Worm (Caenorhabditis elegans) whole organism, midembryonic: ENCODE measurements around the gene T05H4.11.

Source experiments
- T22C8.4 ChIP-seq: fragments of 200-800 bp; sonication (Bioruptor generic); IDR thresholded peaks from 2 replicates; pipeline ENCODE4 v1.3.6; 2022; ENCODE audit warnings: missing genetic modification characterization, missing compliant biosample characterization
- cog-1 ChIP-seq: sonication (generic microtip); optimal IDR thresholded peaks from 2 replicates; lab custom pipeline; 2016; ENCODE audit warnings: missing genetic modification characterization, missing compliant biosample characterization
- flt-1 ChIP-seq: fragments of 200-800 bp; sonication (Bioruptor generic); IDR thresholded peaks from 2 replicates; pipeline ENCODE4 v1.3.6; 2022; ENCODE audit warnings: missing genetic modification characterization, missing compliant biosample characterization
- klf-2 ChIP-seq: fragments of 200-800 bp; sonication (Bioruptor generic); conservative IDR thresholded peaks from 2 replicates; pipeline ENCODE4 v1.3.6; 2022; ENCODE audit warnings: missing genetic modification reagents, missing genetic modification characterization, missing compliant biosample characterization
- med-1 ChIP-seq: sonication (generic microtip); optimal IDR thresholded peaks from 2 replicates; lab custom pipeline; 2017; ENCODE audit warnings: missing genetic modification characterization, mild to moderate bottlenecking, missing compliant biosample characterization, antibody characterized with exemption, missing genetic modification reagents; ENCODE audit not compliant: insufficient read depth
- ref-1 ChIP-seq: fragments of 200-800 bp; sonication (Bioruptor generic); conservative IDR thresholded peaks from 2 replicates; pipeline ENCODE4 v1.3.6; 2022; ENCODE audit warnings: missing genetic modification reagents, missing genetic modification characterization, missing compliant biosample characterization
- tab-1 ChIP-seq: fragments of 200-800 bp; sonication (Bioruptor generic); IDR thresholded peaks from 2 replicates; pipeline ENCODE4 v1.3.6; 2022; ENCODE audit warnings: missing genetic modification characterization, missing compliant biosample characterization
- ztf-23 ChIP-seq: fragments of 200-800 bp; sonication (Bioruptor generic); IDR thresholded peaks from 2 replicates; pipeline ENCODE4 v1.3.6; 2022; ENCODE audit warnings: missing genetic modification reagents, missing genetic modification characterization, missing compliant biosample characterization
- ztf-29 ChIP-seq: fragments of 200-800 bp; sonication (Bioruptor generic); IDR thresholded peaks from 2 replicates; pipeline ENCODE4 v1.3.6; 2022; ENCODE audit warnings: missing genetic modification reagents, missing genetic modification characterization, missing compliant biosample characterization

The T05H4.11 gene

ce11 chrV:6429870-6430339 lies 3.8 kb upstream of the T05H4.11 start, which contains the start of gene alh-4:
alh-4 (minus strand) TSS chrV:6429920.
- TF ChIP-seq ztf-29 (GFP tag; lab: Robert Waterston, UW), result no peak
- no peak for TF ChIP-seq flt-1 (GFP tag; lab: Robert Waterston, UW)
- TF ChIP-seq ref-1 (GFP tag; lab: Robert Waterston, UW), result no peak
- TF ChIP-seq klf-2 (GFP tag; lab: Robert Waterston, UW), result no peak
- TF ChIP-seq tab-1 (GFP tag; lab: Robert Waterston, UW), result no peak
- no peak for TF ChIP-seq ztf-23 (GFP tag; lab: Robert Waterston, UW)
- TF ChIP-seq cog-1 (tag; lab: Kevin White, UChicago), result no peak
- TF ChIP-seq med-1 (GFP tag; lab: Kevin White, UChicago), result no peak
- no peak for TF ChIP-seq T22C8.4 (GFP tag; lab: Robert Waterston, UW)

- no peak for TF ChIP-seq flt-1 (GFP tag; lab: Robert Waterston, UW)
- TF ChIP-seq klf-2 (GFP tag; lab: Robert Waterston, UW), result no peak
Observed at ce11 chrV:6427433-6427832, 1.4 kb upstream of the T05H4.11 start.

- no peak for TF ChIP-seq ztf-23 (GFP tag; lab: Robert Waterston, UW)
- TF ChIP-seq ztf-29 (GFP tag; lab: Robert Waterston, UW), result no peak
- no peak for TF ChIP-seq flt-1 (GFP tag; lab: Robert Waterston, UW)
- no peak for TF ChIP-seq cog-1 (tag; lab: Kevin White, UChicago)
- no peak for TF ChIP-seq klf-2 (GFP tag; lab: Robert Waterston, UW)
- no peak for TF ChIP-seq med-1 (GFP tag; lab: Kevin White, UChicago)
- TF ChIP-seq T22C8.4 (GFP tag; lab: Robert Waterston, UW), result no peak
- no peak for TF ChIP-seq ref-1 (GFP tag; lab: Robert Waterston, UW)
- TF ChIP-seq tab-1 (GFP tag; lab: Robert Waterston, UW), result no peak
Observed at ce11 chrV:6426843-6427242, 782 bp upstream of the T05H4.11 start, which contains the start of gene atp-4. atp-4 (minus strand) TSS chrV:6427112.

- TF ChIP-seq klf-2 (GFP tag; lab: Robert Waterston, UW) (no peak), tab-1 (GFP tag; lab: Robert Waterston, UW) (no peak), ref-1 (GFP tag; lab: Robert Waterston, UW) (no peak), cog-1 (tag; lab: Kevin White, UChicago) (no peak), T22C8.4 (GFP tag; lab: Robert Waterston, UW) (no peak), med-1 (GFP tag; lab: Kevin White, UChicago) (no peak), ztf-29 (GFP tag; lab: Robert Waterston, UW) (no peak), ztf-23 (GFP tag; lab: Robert Waterston, UW) (no peak), flt-1 (GFP tag; lab: Robert Waterston, UW) (no peak)
Observed at ce11 chrV:6424055-6424454, 2.0 kb downstream of the T05H4.11 start, which contains the start of gene urb-1. urb-1 (minus strand) TSS chrV:6424155.

ce11 chrV:6414985-6415384 lies 11.1 kb downstream of the T05H4.11 start, which contains the start of gene cht-6:
cht-6 (plus strand) TSS chrV:6414993.
- TF ChIP-seq med-1 (GFP tag; lab: Kevin White, UChicago) (no peak), ztf-29 (GFP tag; lab: Robert Waterston, UW) (no peak), ref-1 (GFP tag; lab: Robert Waterston, UW) (no peak), T22C8.4 (GFP tag; lab: Robert Waterston, UW) (no peak), klf-2 (GFP tag; lab: Robert Waterston, UW) (no peak), tab-1 (GFP tag; lab: Robert Waterston, UW) (no peak), ztf-23 (GFP tag; lab: Robert Waterston, UW) (no peak), flt-1 (GFP tag; lab: Robert Waterston, UW) (no peak)

ce11 chrV:6414469-6414868 lies 11.6 kb downstream of the T05H4.11 start:
- no peak for TF ChIP-seq cog-1 (tag; lab: Kevin White, UChicago)
- TF ChIP-seq klf-2 (GFP tag; lab: Robert Waterston, UW), result no peak
- TF ChIP-seq ref-1 (GFP tag; lab: Robert Waterston, UW), result no peak
- no peak for TF ChIP-seq tab-1 (GFP tag; lab: Robert Waterston, UW)
- no peak for TF ChIP-seq ztf-23 (GFP tag; lab: Robert Waterston, UW)
- TF ChIP-seq flt-1 (GFP tag; lab: Robert Waterston, UW), result no peak
- no peak for TF ChIP-seq med-1 (GFP tag; lab: Kevin White, UChicago)
- no peak for TF ChIP-seq ztf-29 (GFP tag; lab: Robert Waterston, UW)
- TF ChIP-seq T22C8.4 (GFP tag; lab: Robert Waterston, UW), result no peak

ce11 chrV:6413057-6413456 lies 13.0 kb downstream of the T05H4.11 start:
- no peak for TF ChIP-seq T22C8.4 (GFP tag; lab: Robert Waterston, UW)
- no peak for TF ChIP-seq med-1 (GFP tag; lab: Kevin White, UChicago)
- TF ChIP-seq tab-1 (GFP tag; lab: Robert Waterston, UW), result no peak
- no peak for TF ChIP-seq ref-1 (GFP tag; lab: Robert Waterston, UW)
- TF ChIP-seq ztf-23 (GFP tag; lab: Robert Waterston, UW), result no peak
- TF ChIP-seq klf-2 (GFP tag; lab: Robert Waterston, UW), result no peak
- no peak for TF ChIP-seq flt-1 (GFP tag; lab: Robert Waterston, UW)
- TF ChIP-seq ztf-29 (GFP tag; lab: Robert Waterston, UW), result no peak
- TF ChIP-seq cog-1 (tag; lab: Kevin White, UChicago), result no peak

ce11 chrV:6411161-6411560 lies 14.9 kb downstream of the T05H4.11 start:
- TF ChIP-seq ztf-29 (GFP tag; lab: Robert Waterston, UW) (no peak), ztf-23 (GFP tag; lab: Robert Waterston, UW) (no peak), flt-1 (GFP tag; lab: Robert Waterston, UW) (no peak), cog-1 (tag; lab: Kevin White, UChicago) (no peak), T22C8.4 (GFP tag; lab: Robert Waterston, UW) (no peak), klf-2 (GFP tag; lab: Robert Waterston, UW) (no peak), ref-1 (GFP tag; lab: Robert Waterston, UW) (no peak), med-1 (GFP tag; lab: Kevin White, UChicago) (no peak), tab-1 (GFP tag; lab: Robert Waterston, UW) (no peak)
